Worm (Caenorhabditis elegans): ENCODE measurements around the gene C07A9.5.

The C07A9.5 gene

ce11 chrIII:9699576-9699975 is 16.9 kb upstream of the C07A9.5 start, which contains the start of gene tlk-1:
TSS of gene tlk-1 (plus strand) at chrIII:9699876.
- TF ChIP-seq hlh-26 (GFP tag; conservative IDR thresholded peaks at IDR 0.05) = no peak
- no peak for TF ChIP-seq ztf-6 (GFP tag; IDR thresholded peaks at IDR 0.05)
- TF ChIP-seq unc-62 (GFP tag; optimal IDR thresholded peaks at IDR 0.05) = no peak
- TF ChIP-seq B0035.1 (tag; optimal IDR thresholded peaks at IDR 0.05) = no peak
- TF ChIP-seq K11D2.4 (GFP tag; IDR thresholded peaks at IDR 0.05) = no peak
- TF ChIP-seq snpc-4 (GFP tag; optimal IDR thresholded peaks at IDR 0.05) = no peak
- no peak for TF ChIP-seq snpc-4 (tag; optimal IDR thresholded peaks at IDR 0.05)
- no peak for TF ChIP-seq unc-130 (GFP tag; optimal IDR thresholded peaks at IDR 0.05)
- no peak for TF ChIP-seq Y79H2A.3 (GFP tag; conservative IDR thresholded peaks at IDR 0.05)
- no peak for TF ChIP-seq somi-1 (GFP tag; optimal IDR thresholded peaks at IDR 0.05)
- TF ChIP-seq nfya-1 (tag; optimal IDR thresholded peaks at IDR 0.05; ENCODE audit: borderline replicate concordance, insufficient read depth) = no peak

DNA sequence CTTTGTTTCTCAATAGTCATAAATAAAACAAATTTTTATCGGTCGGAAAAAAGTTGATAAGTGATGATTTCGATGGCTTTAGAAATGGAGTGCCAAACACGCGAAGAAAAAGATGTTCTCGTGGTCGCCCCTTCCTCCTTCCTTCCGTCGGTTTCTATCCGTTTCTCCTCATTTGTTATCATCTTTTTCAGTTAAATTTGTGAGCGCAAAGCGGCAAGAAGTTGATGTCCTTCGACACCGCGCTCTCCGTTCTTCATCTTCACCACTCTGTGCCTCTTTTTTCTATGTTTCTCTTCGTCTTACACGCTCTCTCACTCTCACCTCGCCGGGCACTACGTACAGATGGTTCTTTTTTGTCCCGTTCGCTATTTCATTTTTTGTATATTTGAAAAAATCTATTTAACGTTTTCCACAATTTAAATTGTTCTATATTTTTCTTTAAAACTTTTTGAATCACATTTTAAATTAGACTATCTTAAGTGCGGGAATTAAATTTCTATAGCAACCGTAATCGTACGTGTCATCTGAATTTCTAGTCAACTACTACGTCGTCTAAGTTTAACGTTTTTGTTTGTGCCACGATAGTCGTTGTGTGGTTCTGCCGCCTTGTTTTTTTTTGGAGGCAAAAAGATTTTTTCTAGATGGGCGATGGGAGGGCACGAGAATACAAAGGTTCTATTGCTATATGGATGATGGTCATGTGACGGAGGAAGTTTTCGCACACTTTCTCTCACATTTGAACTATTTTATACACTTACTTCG is 16.2 kb upstream of the C07A9.5 start:
- peak; percentile 53; the same call in 1 of the 2 replicates for TF ChIP-seq hmg-1.2 (GFP tag; IDR thresholded peaks at IDR 0.05)
- no peak for TF ChIP-seq cebp-1 (GFP tag; IDR thresholded peaks at IDR 0.05)
- peak; percentile 1 for TF ChIP-seq cebp-1 (tag; optimal IDR thresholded peaks at IDR 0.05)
- no peak for TF ChIP-seq rec-8 (tag; optimal IDR thresholded peaks at IDR 0.05)
- TF ChIP-seq zfh-2 (GFP tag; conservative IDR thresholded peaks at IDR 0.05) = 0 out of 2 replicates have a peak, but pooled peaks have one; percentile 27
- no peak for TF ChIP-seq F37B4.10 (GFP tag; IDR thresholded peaks at IDR 0.05)
- peak; percentile 32 for TF ChIP-seq nhr-80 (tag; optimal IDR thresholded peaks at IDR 0.05)
- peak; percentile 2 for TF ChIP-seq K12H6.12 (tag; optimal IDR thresholded peaks at IDR 0.05)
- no peak for TF ChIP-seq mxl-1 (tag; optimal IDR thresholded peaks at IDR 0.05)
- TF ChIP-seq ceh-40 (GFP tag; IDR thresholded peaks at IDR 0.05) = no peak
- TF ChIP-seq snpc-4 (GFP tag; optimal IDR thresholded peaks at IDR 0.05) = no peak
- no peak for TF ChIP-seq snpc-4 (tag; optimal IDR thresholded peaks at IDR 0.05)

DNA sequence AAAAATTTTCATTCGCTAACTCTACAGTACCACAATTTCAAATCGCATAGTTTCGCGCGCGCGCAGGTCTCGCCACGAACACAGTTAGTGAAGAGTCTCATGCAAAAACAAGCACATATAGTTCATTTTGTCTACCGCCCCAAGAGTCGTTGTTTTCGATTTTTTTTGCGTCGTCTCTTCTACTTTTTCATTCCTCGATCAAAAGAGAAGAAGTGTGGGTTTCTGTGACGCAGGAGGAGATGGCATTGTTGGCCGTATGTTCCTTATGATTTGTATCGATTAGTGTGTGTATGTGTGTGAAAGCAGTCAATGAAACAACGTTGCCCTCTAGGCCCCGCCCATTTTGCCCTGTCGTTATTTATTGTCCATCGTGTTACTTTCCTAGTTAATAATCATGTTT is 15.3 kb upstream of the C07A9.5 start:
- TF ChIP-seq die-1 (tag; optimal IDR thresholded peaks at IDR 0.05) (no peak), attf-3 (GFP tag; conservative IDR thresholded peaks at IDR 0.05) (no peak), F22D6.2 (tag; optimal IDR thresholded peaks at IDR 0.05) (no peak), mes-4 (tag; optimal IDR thresholded peaks at IDR 0.05) (no peak), ztf-22 (GFP tag; optimal IDR thresholded peaks at IDR 0.05) (no peak), snpc-4 (GFP tag; optimal IDR thresholded peaks at IDR 0.05) (no peak), snpc-4 (tag; optimal IDR thresholded peaks at IDR 0.05) (no peak), nfya-2 (GFP tag; IDR thresholded peaks at IDR 0.05) (no peak), F37B4.10 (GFP tag; IDR thresholded peaks at IDR 0.05) (no peak), snpc-1.3 (tag; optimal IDR thresholded peaks at IDR 0.05; ENCODE audit: insufficient read depth) (no peak), mcd-1 (GFP tag; IDR thresholded peaks at IDR 0.05) (no peak), ztf-25 (GFP tag; IDR thresholded peaks at IDR 0.05) (no peak), ccch-3 (GFP tag; optimal IDR thresholded peaks at IDR 0.05) (no peak), gei-17 (GFP tag; optimal IDR thresholded peaks at IDR 0.05) (no peak), dpff-1 (tag; optimal IDR thresholded peaks at IDR 0.05) (no peak), D2030.7 (GFP tag; IDR thresholded peaks at IDR 0.05) (no peak), rcor-1 (GFP tag; IDR thresholded peaks at IDR 0.05) (no peak), sdz-38 (tag; optimal IDR thresholded peaks at IDR 0.05) (no peak), pha-4 (tag; optimal IDR thresholded peaks at IDR 0.05) (no peak), let-607 (tag; optimal IDR thresholded peaks at IDR 0.05) (no peak)
